Worm (Caenorhabditis elegans): ENCODE data around the gene T02C1.1.

DNA sequence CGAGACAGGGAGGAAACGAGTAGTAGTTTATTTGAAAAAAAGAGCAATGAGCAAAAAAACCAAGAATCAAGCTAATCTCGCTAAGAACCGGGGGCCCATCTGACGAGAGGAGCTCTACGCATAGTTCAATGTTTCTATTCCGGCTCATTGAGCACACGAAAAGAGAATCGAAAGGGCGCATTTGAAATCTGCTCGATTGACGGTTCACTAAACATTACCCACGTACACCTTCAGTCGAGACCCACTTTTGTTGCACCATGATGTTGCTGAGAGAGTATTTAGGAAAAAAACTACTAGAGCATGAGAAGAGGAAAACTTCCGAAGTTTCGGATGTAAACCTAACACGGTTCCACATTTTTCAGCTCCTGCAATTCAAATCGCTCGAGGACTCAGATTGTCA, 22.3 kb upstream of the T02C1.1 start:
- TF ChIP-seq nhr-237 (tag; optimal IDR thresholded peaks at IDR 0.05) (no peak), lsy-2 (tag; optimal IDR thresholded peaks at IDR 0.05) (no peak), lin-13 (GFP tag; optimal IDR thresholded peaks at IDR 0.05) (no peak), aly-2 (tag; optimal IDR thresholded peaks at IDR 0.05) (no peak), lin-11 (tag; optimal IDR thresholded peaks at IDR 0.05) (no peak), gmeb-1 (tag; optimal IDR thresholded peaks at IDR 0.05) (no peak), nhr-21 (tag; optimal IDR thresholded peaks at IDR 0.05) (no peak), ztf-4 (tag; optimal IDR thresholded peaks at IDR 0.05) (no peak), elt-1 (tag; optimal IDR thresholded peaks at IDR 0.05) (no peak), nhr-129 (tag; optimal IDR thresholded peaks at IDR 0.05) (no peak)

Measured in whole organism, L2 larva.